Fruit fly (Drosophila melanogaster) whole organism, embryonic: ENCODE results near the gene Indy.

Source experiments
- Abd-B ChIP-seq: fragments of 200-800 bp; sonication (Bioruptor generic); optimal IDR thresholded peaks from 2 replicates; lab custom pipeline; 2018; ENCODE audit warnings: missing biosample characterization, mild to moderate bottlenecking, missing genetic modification characterization, moderate library complexity
- Adf1 ChIP-seq: fragments of 200-800 bp; sonication (Bioruptor generic); IDR thresholded peaks from 2 replicates; pipeline ENCODE4 v1.3.6; 2022; ENCODE audit warnings: missing biosample characterization, missing genetic modification characterization
- Awh ChIP-seq: fragments of 200-800 bp; sonication (Bioruptor generic); IDR thresholded peaks from 2 replicates; pipeline ENCODE4, ENCODE4 v1.3.6; 2022; ENCODE audit warnings: missing biosample characterization, missing genetic modification characterization
- Bteb2 ChIP-seq: fragments of 200-800 bp; sonication (Bioruptor generic); optimal IDR thresholded peaks from 2 replicates; lab custom pipeline; 2016; ENCODE audit warnings: missing biosample characterization, missing genetic modification characterization
- CG10959 ChIP-seq: fragments of 200-800 bp; sonication (Bioruptor generic); IDR thresholded peaks from 2 replicates; pipeline ENCODE4 v1.3.6; 2022; ENCODE audit warnings: missing biosample characterization, missing genetic modification characterization
- CG11723 ChIP-seq: fragments of 200-800 bp; sonication (Bioruptor generic); optimal IDR thresholded peaks from 2 replicates; lab custom pipeline; 2017; ENCODE audit warnings: missing biosample characterization, mild to moderate bottlenecking, missing genetic modification characterization
- CG12155 ChIP-seq: fragments of 200-800 bp; sonication (Bioruptor generic); optimal IDR thresholded peaks from 3 replicates; lab custom pipeline; 2016; ENCODE audit warnings: missing biosample characterization, missing genetic modification characterization
- CG13296 ChIP-seq: fragments of 200-800 bp; sonication (Bioruptor generic); optimal IDR thresholded peaks from 3 replicates; lab custom pipeline; 2018; ENCODE audit warnings: missing biosample characterization, mild to moderate bottlenecking, missing genetic modification characterization
- CG13894 ChIP-seq: fragments of 200-800 bp; sonication (Bioruptor generic); optimal IDR thresholded peaks from 3 replicates; lab custom pipeline; 2018; ENCODE audit warnings: missing biosample characterization, mild to moderate bottlenecking, missing genetic modification characterization, moderate library complexity
- CG15073 ChIP-seq: fragments of 200-800 bp; sonication (Bioruptor generic); optimal IDR thresholded peaks from 2 replicates; lab custom pipeline; 2016; ENCODE audit warnings: missing biosample characterization, missing genetic modification characterization
- CG18262 ChIP-seq: fragments of 200-800 bp; optimal IDR thresholded peaks from 3 replicates; lab custom pipeline; 2019; ENCODE audit warnings: missing biosample characterization, mild to moderate bottlenecking, missing genetic modification characterization, moderate library complexity
- CG2875 ChIP-seq: fragments of 200-800 bp; sonication (Bioruptor generic); optimal IDR thresholded peaks from 2 replicates; lab custom pipeline; 2017; ENCODE audit warnings: missing biosample characterization, mild to moderate bottlenecking, missing genetic modification characterization, missing genetic modification reagents
- CG4328 ChIP-seq: fragments of 200-800 bp; sonication (Bioruptor generic); optimal IDR thresholded peaks from 3 replicates; lab custom pipeline; 2017; ENCODE audit warnings: missing biosample characterization, missing genetic modification reagents, missing genetic modification characterization
- CG4424 ChIP-seq: fragments of 200-800 bp; sonication (Bioruptor generic); optimal IDR thresholded peaks from 3 replicates; lab custom pipeline; 2016; ENCODE audit warnings: missing biosample characterization, missing genetic modification characterization
- CG4730 ChIP-seq: fragments of 200-800 bp; sonication (Bioruptor generic); IDR thresholded peaks from 2 replicates; pipeline ENCODE4 v1.3.6; 2022; ENCODE audit warnings: missing biosample characterization, missing genetic modification characterization
- CG5245 ChIP-seq: fragments of 200-800 bp; sonication (Bioruptor generic); optimal IDR thresholded peaks from 3 replicates; lab custom pipeline; 2016; ENCODE audit warnings: missing biosample characterization, missing genetic modification characterization
- CG6765 ChIP-seq: fragments of 200-800 bp; sonication (Bioruptor generic); optimal IDR thresholded peaks from 3 replicates; lab custom pipeline; 2017; ENCODE audit warnings: missing biosample characterization, mild to moderate bottlenecking, missing genetic modification characterization
- CG7839 ChIP-seq: fragments of 200-800 bp; sonication (Bioruptor generic); optimal IDR thresholded peaks from 3 replicates; lab custom pipeline; 2018; ENCODE audit warnings: missing biosample characterization, mild to moderate bottlenecking, missing genetic modification characterization, moderate library complexity
- CG8290 ChIP-seq, 3 experiments: fragments of 200-800 bp; sonication (Bioruptor generic); optimal IDR thresholded peaks; 2 replicates each; lab custom pipeline; 2016 to 2019; ENCODE audit warnings: missing biosample characterization in 3 of 3, missing genetic modification characterization in 3 of 3, mild to moderate bottlenecking in 2 of 3, moderate library complexity in 1 of 3
- CG8924 ChIP-seq: fragments of 200-800 bp; optimal IDR thresholded peaks from 3 replicates; lab custom pipeline; 2019; ENCODE audit warnings: missing biosample characterization, mild to moderate bottlenecking, missing genetic modification characterization, moderate library complexity
- CG9797 ChIP-seq: fragments of 200-800 bp; sonication (Bioruptor generic); optimal IDR thresholded peaks from 3 replicates; lab custom pipeline; 2018; ENCODE audit warnings: missing biosample characterization, mild to moderate bottlenecking, missing genetic modification characterization
- Elba2 ChIP-seq: fragments of 200-800 bp; sonication (Bioruptor generic); optimal IDR thresholded peaks from 3 replicates; lab custom pipeline; 2016; ENCODE audit warnings: missing biosample characterization, missing genetic modification characterization
- GATAe ChIP-seq: fragments of 200-800 bp; sonication (Bioruptor generic); conservative IDR thresholded peaks from 2 replicates; pipeline ENCODE4 v1.3.6; 2022; ENCODE audit warnings: missing biosample characterization, missing genetic modification characterization
- Gsc ChIP-seq: fragments of 200-800 bp; sonication (Bioruptor generic); IDR thresholded peaks from 2 replicates; pipeline ENCODE4 v1.3.6; 2022; ENCODE audit warnings: missing biosample characterization, missing genetic modification characterization
- HLH4C ChIP-seq: fragments of 200-800 bp; sonication (Bioruptor generic); IDR thresholded peaks from 3 replicates; pipeline ENCODE4 v1.3.6; 2022; ENCODE audit warnings: missing biosample characterization, missing genetic modification characterization; ENCODE audit not compliant: partially characterized antibody
- Lim3 ChIP-seq: fragments of 200-800 bp; sonication (Bioruptor generic); IDR thresholded peaks from 2 replicates; pipeline ENCODE4 v1.3.6; 2022; ENCODE audit warnings: missing biosample characterization, missing genetic modification characterization
- Ssrp ChIP-seq: fragments of 200-800 bp; sonication (Bioruptor generic); optimal IDR thresholded peaks from 2 replicates; lab custom pipeline; 2018; ENCODE audit warnings: missing biosample characterization, mild to moderate bottlenecking, missing genetic modification characterization, moderate library complexity
- Trl ChIP-seq, 3 experiments: fragments of >200 bp in 2 of 3; fragments of 200-800 bp in 1 of 3; sonication (Bioruptor generic) in 1 of 3; optimal IDR thresholded peaks; 2 replicates in 1 of 3; 3 replicates in 2 of 3; lab custom pipeline; 2016 to 2017; ENCODE audit warnings: missing biosample characterization in 1 of 3, missing genetic modification characterization in 1 of 3
- amos ChIP-seq: fragments of 200-800 bp; sonication (Bioruptor generic); IDR thresholded peaks from 2 replicates; pipeline ENCODE4 v1.3.6; 2022; ENCODE audit warnings: missing biosample characterization, missing genetic modification characterization; ENCODE audit not compliant: partially characterized antibody
- ap ChIP-seq: fragments of 200-800 bp; sonication (Bioruptor generic); IDR thresholded peaks from 2 replicates; pipeline ENCODE4 v1.3.6; 2022; ENCODE audit warnings: missing biosample characterization, missing genetic modification characterization
- bbx ChIP-seq: fragments of 200-800 bp; sonication (Bioruptor generic); IDR thresholded peaks from 2 replicates; pipeline ENCODE4 v1.3.6; 2022; ENCODE audit warnings: missing biosample characterization, missing genetic modification characterization; ENCODE audit not compliant: partially characterized antibody
- bcd ChIP-seq: fragments of 200-800 bp; sonication (Bioruptor generic); optimal IDR thresholded peaks from 2 replicates; lab custom pipeline; 2017; ENCODE audit warnings: missing biosample characterization, mild to moderate bottlenecking, missing genetic modification characterization
- chm ChIP-seq: fragments of 200-800 bp; sonication (Bioruptor generic); IDR thresholded peaks from 2 replicates; pipeline ENCODE4 v1.3.6; 2022; ENCODE audit warnings: missing biosample characterization, missing genetic modification characterization
- crc ChIP-seq: fragments of 200-800 bp; sonication (Bioruptor generic); optimal IDR thresholded peaks from 2 replicates; lab custom pipeline; 2016; ENCODE audit warnings: missing biosample characterization, missing genetic modification characterization
- dan ChIP-seq: fragments of 200-800 bp; sonication (Bioruptor generic); IDR thresholded peaks from 2 replicates; pipeline ENCODE4 v1.3.6; 2022; ENCODE audit warnings: missing biosample characterization, missing genetic modification characterization
- dimm ChIP-seq: fragments of 200-800 bp; sonication (Bioruptor generic); IDR thresholded peaks from 2 replicates; pipeline ENCODE4 v1.3.6; 2022; ENCODE audit warnings: missing biosample characterization, missing genetic modification characterization
- fru ChIP-seq: fragments of >200 bp; optimal IDR thresholded peaks from 2 replicates; lab custom pipeline; 2017
- insv ChIP-seq, 2 experiments: fragments of 200-800 bp; sonication (Bioruptor generic); optimal IDR thresholded peaks; 3 replicates each; lab custom pipeline; 2016 to 2018; ENCODE audit warnings: missing biosample characterization in 2 of 2, missing genetic modification characterization in 2 of 2
- nau ChIP-seq: fragments of 200-800 bp; sonication (Bioruptor generic); optimal IDR thresholded peaks from 3 replicates; lab custom pipeline; 2017; ENCODE audit warnings: missing biosample characterization, mild to moderate bottlenecking, missing genetic modification characterization, missing genetic modification reagents
- peb ChIP-seq: fragments of 200-800 bp; sonication (Bioruptor generic); IDR thresholded peaks from 2 replicates; pipeline ENCODE4 v1.3.6; 2022; ENCODE audit warnings: missing biosample characterization, missing genetic modification characterization
- pzg ChIP-seq: fragments of 200-800 bp; sonication (Bioruptor generic); optimal IDR thresholded peaks from 3 replicates; lab custom pipeline; 2018; ENCODE audit warnings: missing biosample characterization, mild to moderate bottlenecking, missing genetic modification characterization, moderate library complexity
- sim ChIP-seq: fragments of 200-800 bp; sonication (Bioruptor generic); IDR thresholded peaks from 2 replicates; pipeline ENCODE4 v1.3.6; 2022; ENCODE audit warnings: missing biosample characterization, missing genetic modification characterization
- slbo ChIP-seq: fragments of 200-800 bp; sonication (Bioruptor generic); IDR thresholded peaks from 2 replicates; pipeline ENCODE4 v1.3.6; 2022; ENCODE audit warnings: missing biosample characterization, missing genetic modification characterization
- sr ChIP-seq: fragments of 200-800 bp; sonication (Bioruptor generic); IDR thresholded peaks from 3 replicates; pipeline ENCODE4 v1.3.6; 2022; ENCODE audit warnings: missing biosample characterization, missing genetic modification characterization
- ssp ChIP-seq: fragments of 200-800 bp; sonication (Bioruptor generic); IDR thresholded peaks from 2 replicates; pipeline ENCODE4 v1.3.6; 2022; ENCODE audit warnings: missing biosample characterization, missing genetic modification characterization
- sug ChIP-seq: fragments of 200-800 bp; optimal IDR thresholded peaks from 2 replicates; lab custom pipeline; 2019; ENCODE audit warnings: missing biosample characterization, mild to moderate bottlenecking, missing genetic modification characterization, moderate library complexity
- unc-4 ChIP-seq: fragments of 200-800 bp; sonication (Bioruptor generic); IDR thresholded peaks from 2 replicates; pipeline ENCODE4 v1.3.6; 2022; ENCODE audit warnings: missing biosample characterization, missing genetic modification characterization; ENCODE audit not compliant: partially characterized antibody
- vfl ChIP-seq: fragments of 200-800 bp; sonication (Bioruptor generic); optimal IDR thresholded peaks from 2 replicates; lab custom pipeline; 2016; ENCODE audit warnings: missing biosample characterization, missing genetic modification characterization
- zen ChIP-seq: fragments of 200-800 bp; sonication (Bioruptor generic); optimal IDR thresholded peaks from 3 replicates; lab custom pipeline; 2018; ENCODE audit warnings: missing biosample characterization, mild to moderate bottlenecking, missing genetic modification characterization, moderate library complexity
- zf30C ChIP-seq: fragments of 200-800 bp; sonication (Bioruptor generic); optimal IDR thresholded peaks from 3 replicates; lab custom pipeline; 2018; ENCODE audit warnings: missing biosample characterization, mild to moderate bottlenecking, missing genetic modification characterization

The Indy gene

DNA sequence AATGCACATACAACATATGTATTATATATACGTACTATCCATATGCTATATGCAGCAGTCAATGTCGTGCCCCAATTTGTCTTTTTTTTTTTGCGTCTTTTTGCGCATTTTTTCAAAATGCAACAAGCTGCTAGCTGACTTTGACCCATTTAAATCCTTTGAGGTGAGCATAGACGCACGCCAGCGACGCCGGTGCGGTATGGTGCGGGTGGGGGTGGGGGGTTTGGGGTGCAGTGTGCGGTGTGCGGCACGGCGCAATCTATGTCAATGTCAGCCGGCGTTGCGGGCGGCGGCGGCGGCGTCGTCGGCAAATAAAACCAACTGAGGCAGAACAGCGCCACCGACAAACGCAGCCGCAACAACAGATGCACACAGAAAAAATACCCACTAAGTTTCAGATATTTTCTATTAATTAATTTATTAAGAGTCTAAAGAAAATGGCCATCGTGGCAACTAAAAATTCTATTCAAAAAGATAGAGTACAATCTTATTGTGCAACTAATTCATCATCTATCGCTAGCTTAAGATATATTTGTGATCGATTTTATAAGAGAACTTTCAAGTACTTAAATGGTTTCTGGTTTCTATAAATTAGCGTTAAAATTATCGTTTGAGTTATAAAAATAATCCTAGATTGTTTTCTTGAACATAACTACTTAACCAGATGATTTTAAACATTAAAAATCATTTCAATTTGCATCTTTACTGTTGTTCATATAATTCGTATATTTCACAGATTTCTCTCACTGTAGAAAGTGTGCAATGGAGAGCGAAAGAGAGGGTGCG, 50.8 kb downstream of the Indy start (continued):
- TF ChIP-seq insv (GFP tag; optimal IDR thresholded peaks at IDR 0.05; lab: Kevin White, UChicago): no peak
- TF ChIP-seq nau: peak; percentile 12
- peak; percentile 69 for TF ChIP-seq CG18262 (tag; lab: Kevin White, UChicago)
- TF ChIP-seq unc-4: no peak
- no peak for TF ChIP-seq fru (lab: Kevin White, UChicago)
- no peak for TF ChIP-seq sug (tag; lab: Kevin White, UChicago)
- TF ChIP-seq ssp (GFP tag; lab: Robert Waterston, UW): no peak
- no peak for TF ChIP-seq CG11723 (GFP tag; lab: Kevin White, UChicago)
- TF ChIP-seq CG5245: no peak
- TF ChIP-seq CG4328 (GFP tag; lab: Kevin White, UChicago): no peak
- no peak for TF ChIP-seq dan (GFP tag; lab: Robert Waterston, UW)
- no peak for TF ChIP-seq CG13894
- no peak for TF ChIP-seq peb (GFP tag; lab: Robert Waterston, UW)
- no peak for TF ChIP-seq Adf1
- TF ChIP-seq sr (GFP tag; lab: Robert Waterston, UW): no peak
- TF ChIP-seq CG4730 (GFP tag; lab: Robert Waterston, UW): no peak
- no peak for TF ChIP-seq bbx (GFP tag; lab: Robert Waterston, UW)
- TF ChIP-seq Elba2 (GFP tag; lab: Kevin White, UChicago): no peak
- no peak for TF ChIP-seq crc (GFP tag; lab: Kevin White, UChicago)
- no peak for TF ChIP-seq CG8290 (GFP tag; optimal IDR thresholded peaks at IDR 0.05; lab: Kevin White, UChicago)
- TF ChIP-seq CG8290 (tag; optimal IDR thresholded peaks at IDR 0.05; lab: Kevin White, UChicago): no peak
- TF ChIP-seq Bteb2 (GFP tag; lab: Kevin White, UChicago): no peak
- no peak for TF ChIP-seq CG10959 (GFP tag; lab: Robert Waterston, UW)
- TF ChIP-seq pzg (GFP tag; lab: Kevin White, UChicago): no peak
- TF ChIP-seq sim (GFP tag; lab: Robert Waterston, UW): no peak
- TF ChIP-seq Ssrp (tag; lab: Kevin White, UChicago): peak; percentile 29
- no peak for TF ChIP-seq amos (GFP tag; lab: Robert Waterston, UW)
- peak; percentile 38 for TF ChIP-seq zf30C
- TF ChIP-seq ap (GFP tag; lab: Robert Waterston, UW): no peak
- peak; percentile 36 for TF ChIP-seq CG8924 (tag; lab: Kevin White, UChicago)
- peak in 1 of 2 experiments; percentile 4 for TF ChIP-seq Trl (optimal IDR thresholded peaks at IDR 0.05; lab: Kevin White, UChicago)
- no peak for TF ChIP-seq Trl (GFP tag; optimal IDR thresholded peaks at IDR 0.05; lab: Kevin White, UChicago)
- TF ChIP-seq CG13296 (GFP tag; lab: Kevin White, UChicago): no peak
- TF ChIP-seq CG12155: no peak
- peak; percentile 19 for TF ChIP-seq CG2875 (GFP tag; lab: Kevin White, UChicago)
- TF ChIP-seq CG9797 (GFP tag; lab: Kevin White, UChicago): no peak
- TF ChIP-seq slbo: no peak
- peak; percentile 8 for TF ChIP-seq Abd-B (GFP tag; lab: Kevin White, UChicago)
- peak; percentile 50 for TF ChIP-seq CG7839 (tag; lab: Kevin White, UChicago)
- TF ChIP-seq CG4424 (GFP tag; lab: Kevin White, UChicago): peak; percentile 15
- TF ChIP-seq bcd (GFP tag; lab: Kevin White, UChicago): peak; percentile 20
- no peak for TF ChIP-seq HLH4C
- no peak for TF ChIP-seq GATAe (GFP tag; lab: Robert Waterston, UW)
- TF ChIP-seq chm (GFP tag; lab: Robert Waterston, UW): no peak
- TF ChIP-seq CG6765 (GFP tag; lab: Kevin White, UChicago): no peak
- TF ChIP-seq Awh (GFP tag; lab: Robert Waterston, UW): no peak
- no peak for TF ChIP-seq zen (tag; lab: Kevin White, UChicago)
- TF ChIP-seq Gsc (GFP tag; lab: Robert Waterston, UW): no peak
- no peak for TF ChIP-seq dimm
- no peak for TF ChIP-seq CG15073 (GFP tag; lab: Kevin White, UChicago)
- no peak for TF ChIP-seq vfl (GFP tag; lab: Kevin White, UChicago)
- TF ChIP-seq Lim3 (GFP tag; lab: Robert Waterston, UW): no peak
